Worm (Caenorhabditis elegans) whole organism, L4 larva: ENCODE data around the gene Y25C1A.13.

ENCODE experiments used
- lsy-2 ChIP-seq, 2 experiments: fragments of 150-350 bp in 1 of 2; sonication (generic microtip) in 1 of 2; optimal IDR thresholded peaks; 2 replicates each; lab custom pipeline; 2014 to 2017; ENCODE audit warnings: missing biosample characterization in 2 of 2, missing genetic modification characterization in 2 of 2
- nhr-77 ChIP-seq: fragments of 150-350 bp; optimal IDR thresholded peaks from 2 replicates; lab custom pipeline; 2014; ENCODE audit warnings: missing biosample characterization, missing genetic modification characterization

ce11 chrII:3154383-3154782 lies 43.3 kb upstream of the Y25C1A.13 start, which contains the start of gene sri-32:
- no peak for TF ChIP-seq lsy-2 (tag; optimal IDR thresholded peaks at IDR 0.05; lab: Kevin White, UChicago)
- TF ChIP-seq nhr-77 = no peak
